Worm (Caenorhabditis elegans) whole organism, late embryonic: Measurements from ENCODE around the gene lgc-32.
A peak's percentile ranks its signal among the peaks of the same experiment; 100 is the strongest.

Experiments used
- Y22D7AL.16 ChIP-seq: sonication (generic microtip); optimal IDR thresholded peaks from 2 replicates; lab custom pipeline; 2016; ENCODE audit warnings: missing genetic modification characterization, missing compliant biosample characterization
- ama-1 ChIP-seq: fragments of 150-350 bp; optimal IDR thresholded peaks from 2 replicates; lab custom pipeline; 2014
- ceh-18 ChIP-seq: sonication (generic microtip); optimal IDR thresholded peaks from 2 replicates; lab custom pipeline; 2016; ENCODE audit warnings: missing genetic modification characterization, missing compliant biosample characterization
- ceh-19 ChIP-seq: fragments of 200-800 bp; sonication (Bioruptor generic); optimal IDR thresholded peaks from 2 replicates; lab custom pipeline; 2018; ENCODE audit warnings: mild to moderate bottlenecking, missing genetic modification characterization, missing compliant biosample characterization
- ceh-2 ChIP-seq: sonication (generic microtip); optimal IDR thresholded peaks from 2 replicates; lab custom pipeline; 2016; ENCODE audit warnings: missing genotype, missing genetic modification characterization, missing compliant biosample characterization
- ceh-22 ChIP-seq: sonication (generic microtip); optimal IDR thresholded peaks from 2 replicates; lab custom pipeline; 2017; ENCODE audit warnings: missing biosample characterization, missing genetic modification characterization
- ceh-31 ChIP-seq: sonication (generic microtip); optimal IDR thresholded peaks from 2 replicates; lab custom pipeline; 2016; ENCODE audit warnings: missing genetic modification characterization, missing compliant biosample characterization
- ceh-48 ChIP-seq: sonication (generic microtip); optimal IDR thresholded peaks from 2 replicates; lab custom pipeline; 2016; ENCODE audit warnings: missing genetic modification characterization, inconsistent platforms, missing compliant biosample characterization
- elt-2 ChIP-seq: sonication (generic microtip); optimal IDR thresholded peaks from 2 replicates; lab custom pipeline; 2016; ENCODE audit warnings: missing genetic modification reagents, missing genetic modification characterization, missing compliant biosample characterization
- fkh-6 ChIP-seq: sonication (generic microtip); optimal IDR thresholded peaks from 2 replicates; lab custom pipeline; 2016; ENCODE audit warnings: missing genetic modification characterization, missing compliant biosample characterization
- hlh-13 ChIP-seq: fragments of 200-800 bp; sonication (Bioruptor generic); optimal IDR thresholded peaks from 2 replicates; lab custom pipeline; 2018; ENCODE audit warnings: mild to moderate bottlenecking, missing genetic modification characterization, missing compliant biosample characterization
- hlh-30 ChIP-seq: sonication (generic microtip); optimal IDR thresholded peaks from 2 replicates; lab custom pipeline; 2017; ENCODE audit warnings: antibody characterized with exemption, missing genetic modification characterization, missing compliant biosample characterization; ENCODE audit not compliant: insufficient read depth
- hlh-6 ChIP-seq: sonication (generic microtip); optimal IDR thresholded peaks from 2 replicates; lab custom pipeline; 2016; ENCODE audit warnings: missing genotype, missing genetic modification characterization, missing compliant biosample characterization
- hlh-8 ChIP-seq: sonication (generic microtip); optimal IDR thresholded peaks from 2 replicates; lab custom pipeline; 2016; ENCODE audit warnings: missing genotype, missing genetic modification characterization, missing compliant biosample characterization
- lim-6 ChIP-seq: sonication (generic microtip); optimal IDR thresholded peaks from 2 replicates; lab custom pipeline; 2016; ENCODE audit warnings: missing genetic modification characterization, missing compliant biosample characterization
- mec-3 ChIP-seq: sonication (generic microtip); optimal IDR thresholded peaks from 2 replicates; lab custom pipeline; 2016; ENCODE audit warnings: borderline replicate concordance, missing genetic modification characterization, missing compliant biosample characterization
- nfya-1 ChIP-seq: sonication (generic microtip); optimal IDR thresholded peaks from 2 replicates; lab custom pipeline; 2017; ENCODE audit warnings: missing genetic modification characterization, mild to moderate bottlenecking, missing compliant biosample characterization, antibody characterized with exemption, moderate library complexity
- nhr-11 ChIP-seq: fragments of 150-350 bp; optimal IDR thresholded peaks from 2 replicates; lab custom pipeline; 2014; ENCODE audit warnings: missing biosample characterization, missing genetic modification characterization
- nhr-232 ChIP-seq: sonication (generic microtip); optimal IDR thresholded peaks from 2 replicates; lab custom pipeline; 2016; ENCODE audit warnings: missing genetic modification characterization, missing compliant biosample characterization
- odd-2 ChIP-seq: sonication (generic microtip); optimal IDR thresholded peaks from 2 replicates; lab custom pipeline; 2017; ENCODE audit warnings: antibody characterized with exemption, mild to moderate bottlenecking, missing genetic modification characterization, missing compliant biosample characterization
- pat-9 ChIP-seq: fragments of 200-800 bp; sonication (Bioruptor generic); optimal IDR thresholded peaks from 2 replicates; lab custom pipeline; 2018; ENCODE audit warnings: mild to moderate bottlenecking, missing genetic modification characterization, moderate library complexity, missing compliant biosample characterization
- pax-1 ChIP-seq: fragments of 150-350 bp; optimal IDR thresholded peaks from 2 replicates; lab custom pipeline; 2014; ENCODE audit warnings: missing biosample characterization, missing genetic modification characterization
- pha-2 ChIP-seq: sonication (generic microtip); optimal IDR thresholded peaks from 2 replicates; lab custom pipeline; 2017; ENCODE audit warnings: mild to moderate bottlenecking, missing genetic modification characterization, missing compliant biosample characterization
- pqm-1 ChIP-seq: sonication (generic microtip); optimal IDR thresholded peaks from 2 replicates; lab custom pipeline; 2016; ENCODE audit warnings: missing genetic modification characterization, missing compliant biosample characterization
- pros-1 ChIP-seq: fragments of 150-350 bp; optimal IDR thresholded peaks from 2 replicates; lab custom pipeline; 2014; ENCODE audit warnings: missing biosample characterization, missing genetic modification reagents, missing genetic modification characterization
- ref-2 ChIP-seq: sonication (generic microtip); optimal IDR thresholded peaks from 2 replicates; lab custom pipeline; 2016; ENCODE audit warnings: missing genetic modification characterization, missing compliant biosample characterization
- rnt-1 ChIP-seq: sonication (generic microtip); optimal IDR thresholded peaks from 2 replicates; lab custom pipeline; 2016; ENCODE audit warnings: missing genetic modification characterization, missing compliant biosample characterization
- sdc-2 ChIP-seq: sonication (generic microtip); optimal IDR thresholded peaks from 2 replicates; lab custom pipeline; 2016; ENCODE audit warnings: missing genotype, missing genetic modification characterization, missing compliant biosample characterization
- sox-2 ChIP-seq: fragments of 200-800 bp; sonication (Bioruptor generic); IDR thresholded peaks from 2 replicates; pipeline ENCODE4 v1.3.6; 2022; ENCODE audit warnings: missing genetic modification reagents, missing genetic modification characterization, missing compliant biosample characterization
- syd-9 ChIP-seq: sonication (generic microtip); optimal IDR thresholded peaks from 2 replicates; lab custom pipeline; 2016; ENCODE audit warnings: mild to moderate bottlenecking, missing genetic modification characterization, moderate library complexity, missing compliant biosample characterization
- tbx-7 ChIP-seq: sonication (generic microtip); optimal IDR thresholded peaks from 2 replicates; lab custom pipeline; 2016; ENCODE audit warnings: missing genotype, missing genetic modification characterization, missing compliant biosample characterization
- unc-42 ChIP-seq: sonication (generic microtip); optimal IDR thresholded peaks from 2 replicates; lab custom pipeline; 2016; ENCODE audit warnings: missing genotype, missing genetic modification characterization, missing compliant biosample characterization
- unc-55 ChIP-seq: sonication (generic microtip); optimal IDR thresholded peaks from 2 replicates; lab custom pipeline; 2017; ENCODE audit warnings: missing biosample characterization, missing genetic modification reagents, missing genetic modification characterization

lgc-32 gene

DNA sequence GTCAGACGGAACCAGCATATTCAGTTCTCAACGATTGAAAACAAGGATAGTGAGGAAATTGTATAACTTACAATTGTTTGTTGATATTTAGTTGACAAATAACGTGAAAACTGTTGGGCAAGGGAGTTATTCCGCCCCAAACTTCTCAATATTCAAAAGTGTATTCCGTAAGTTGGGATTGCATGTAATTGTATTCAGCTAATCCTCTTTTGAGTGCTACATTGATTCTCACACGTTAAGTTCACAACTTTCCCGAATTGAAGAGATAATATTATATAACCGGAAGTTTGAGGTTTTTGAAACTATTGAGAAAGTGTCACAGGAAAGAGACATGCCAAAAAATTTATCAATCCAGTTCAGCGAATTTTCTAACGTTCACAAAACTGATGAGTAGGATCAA is 17.1 kb upstream of the lgc-32 start, which contains the start of gene ifc-2:
Gene ifc-2, minus strand, starts transcription at position 101 of the 400 bp plus-strand sequence.
- no peak for TF ChIP-seq Y22D7AL.16 (tag; lab: Kevin White, UChicago)
- TF ChIP-seq nhr-232 (tag; lab: Kevin White, UChicago): no peak
- no peak for TF ChIP-seq odd-2 (tag; lab: Kevin White, UChicago)
- TF ChIP-seq fkh-6 (tag; lab: Kevin White, UChicago): no peak
- no peak for TF ChIP-seq ceh-48 (tag; lab: Kevin White, UChicago)
- no peak for TF ChIP-seq pax-1 (tag; lab: Kevin White, UChicago)
- TF ChIP-seq pat-9 (tag; lab: Kevin White, UChicago): no peak
- no peak for TF ChIP-seq sdc-2 (tag; lab: Kevin White, UChicago)
- no peak for TF ChIP-seq mec-3 (tag; lab: Kevin White, UChicago)
- no peak for TF ChIP-seq ref-2 (tag; lab: Kevin White, UChicago)
- TF ChIP-seq nhr-11 (tag; lab: Kevin White, UChicago): no peak
- TF ChIP-seq lim-6 (tag; lab: Kevin White, UChicago): no peak

DNA sequence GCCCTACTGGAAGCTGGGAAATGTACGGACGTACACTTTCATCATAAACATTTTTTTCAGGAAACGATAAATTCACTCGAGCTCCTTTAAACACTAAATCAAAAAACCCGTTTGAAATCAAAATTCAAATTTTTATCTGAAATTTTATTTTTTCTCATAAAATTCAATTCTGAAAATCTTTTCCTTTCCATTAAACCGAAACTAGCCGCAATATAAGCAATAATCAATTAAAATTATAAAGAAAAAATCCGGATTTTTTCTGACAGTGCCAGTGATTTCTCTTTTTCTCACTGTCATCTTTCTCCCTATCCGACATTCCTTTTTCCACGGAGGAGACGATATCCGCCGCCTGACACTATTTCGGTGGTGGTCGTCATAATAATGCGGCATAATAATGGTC is 16.0 kb upstream of the lgc-32 start, which contains the start of gene lpr-7:
Gene lpr-7, plus strand, starts transcription at position 301 of the 400 bp plus-strand sequence.
- TF ChIP-seq ceh-19 (no peak), pqm-1 (no peak), syd-9 (no peak), sox-2 (no peak), hlh-6 (tag; lab: Kevin White, UChicago) (no peak), ceh-18 (tag; lab: Kevin White, UChicago) (no peak)

DNA sequence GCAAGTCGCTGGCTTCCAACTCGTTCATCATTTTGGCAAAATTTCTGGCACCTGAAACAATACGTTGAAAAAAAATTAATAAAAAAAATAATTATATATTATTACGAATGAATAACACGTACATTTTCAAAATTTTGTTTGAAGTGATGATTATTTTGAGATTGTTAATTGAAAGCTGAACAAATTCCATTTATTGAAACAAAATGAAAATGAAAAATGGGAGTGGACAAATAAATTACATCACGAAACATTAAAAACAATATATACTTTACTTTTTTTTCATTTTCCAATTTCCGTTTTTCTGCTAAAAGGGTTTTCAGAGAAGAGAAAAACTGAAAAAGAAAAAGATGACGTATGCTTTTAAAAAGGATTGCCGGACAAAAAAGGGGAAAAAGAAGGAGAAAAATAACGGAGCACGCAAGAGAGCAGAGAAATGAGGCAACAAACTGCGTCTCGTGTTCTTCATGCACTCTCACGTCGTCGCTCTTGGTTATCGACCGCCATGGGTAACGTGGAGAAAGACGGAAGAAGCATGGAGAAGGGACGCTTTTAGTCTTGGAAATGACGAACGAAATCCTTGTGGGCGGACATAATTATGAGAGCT is 10.1 kb upstream of the lgc-32 start, which contains the start of gene rund-1:
Gene rund-1, minus strand, starts transcription at position 51 of the 604 bp plus-strand sequence.
- TF ChIP-seq hlh-8 (tag; lab: Kevin White, UChicago) (no peak), unc-42 (tag; lab: Kevin White, UChicago) (peak; percentile 48), ceh-48 (tag; lab: Kevin White, UChicago) (peak; percentile 62), ceh-31 (tag; lab: Kevin White, UChicago) (peak; percentile 34), hlh-30 (tag; lab: Kevin White, UChicago) (no peak), rnt-1 (no peak), ama-1 (lab: Kevin White, UChicago) (no peak)

DNA sequence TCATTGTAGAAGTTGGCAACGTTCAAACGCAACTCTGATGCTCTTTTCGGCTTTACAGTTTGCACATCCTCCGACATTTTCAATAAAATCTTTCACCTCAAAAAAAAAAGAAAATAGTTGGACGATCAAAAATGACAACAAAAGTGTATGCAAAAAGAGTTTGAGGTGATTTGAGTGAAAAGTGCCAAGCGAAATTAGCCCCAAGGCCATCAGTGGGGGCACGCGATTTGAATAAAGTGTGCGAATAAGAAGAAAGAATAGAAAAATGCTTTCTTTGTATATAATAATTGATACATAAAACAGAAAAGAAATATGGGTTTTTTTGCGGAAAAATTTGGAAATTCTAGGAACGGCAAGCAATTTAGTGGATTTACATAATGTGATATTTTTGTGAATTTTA is 5.8 kb upstream of the lgc-32 start, which contains the start of gene T19D7.5:
Gene T19D7.5, minus strand, starts transcription at position 101 of the 400 bp plus-strand sequence.
- no peak for TF ChIP-seq pha-2 (tag; lab: Kevin White, UChicago)
- no peak for TF ChIP-seq hlh-13 (GFP tag; lab: Kevin White, UChicago)
- TF ChIP-seq tbx-7: no peak
- no peak for TF ChIP-seq pros-1 (tag; lab: Kevin White, UChicago)
- TF ChIP-seq ceh-2 (tag; lab: Kevin White, UChicago): no peak
- no peak for TF ChIP-seq nfya-1 (tag; lab: Kevin White, UChicago)
- no peak for TF ChIP-seq lim-6 (tag; lab: Kevin White, UChicago)

DNA sequence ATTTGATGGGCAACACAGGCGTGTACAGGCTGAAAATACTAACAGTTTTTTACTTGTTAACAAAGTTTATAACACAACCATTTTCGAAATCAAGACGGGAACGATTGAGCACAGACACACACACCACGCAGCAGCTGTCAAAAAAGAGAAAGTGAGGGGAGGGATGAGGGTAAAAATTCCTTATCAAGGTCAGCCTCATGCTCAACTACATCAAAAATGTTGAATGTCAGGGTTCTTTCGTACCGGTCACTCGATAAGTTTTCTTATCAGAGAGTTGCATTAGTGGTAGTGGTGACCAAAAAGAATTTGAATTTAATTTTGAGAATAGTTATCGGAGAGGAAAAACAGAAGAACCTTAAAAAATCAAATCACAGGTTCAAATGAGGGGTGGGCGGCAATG is 1.3 kb upstream of the lgc-32 start, which contains the start of gene T19D7.6:
Gene T19D7.6, minus strand, starts transcription at position 198 of the 400 bp plus-strand sequence.
- no peak for TF ChIP-seq ceh-31 (tag; lab: Kevin White, UChicago)
- TF ChIP-seq hlh-30 (tag; lab: Kevin White, UChicago): no peak
- no peak for TF ChIP-seq unc-55 (GFP tag; lab: Kevin White, UChicago)
- peak; percentile 21 for TF ChIP-seq elt-2 (tag; lab: Kevin White, UChicago)
- TF ChIP-seq ceh-22: no peak
